Worm (Caenorhabditis elegans) whole organism, early embryonic: ENCODE measurements around the gene hxk-3.

ENCODE experiments used
- F13C5.2 ChIP-seq: sonication (generic microtip); optimal IDR thresholded peaks from 2 replicates; lab custom pipeline; 2017; ENCODE audit warnings: mild to moderate bottlenecking, missing genetic modification characterization, inconsistent platforms, missing compliant biosample characterization
- aly-1 ChIP-seq: sonication (generic microtip); optimal IDR thresholded peaks from 2 replicates; lab custom pipeline; 2016; ENCODE audit warnings: missing genetic modification characterization, missing compliant biosample characterization
- ama-1 ChIP-seq: fragments of 150-350 bp; optimal IDR thresholded peaks from 2 replicates; lab custom pipeline; 2014
- ceh-36 ChIP-seq: sonication (generic microtip); optimal IDR thresholded peaks from 2 replicates; lab custom pipeline; 2016; ENCODE audit warnings: missing genetic modification characterization, inconsistent platforms, missing compliant biosample characterization
- flt-1 ChIP-seq: fragments of 200-800 bp; sonication (Bioruptor generic); IDR thresholded peaks from 2 replicates; pipeline ENCODE4 v1.3.6; 2022; ENCODE audit warnings: missing genetic modification characterization, missing compliant biosample characterization
- hmg-4 ChIP-seq: fragments of 200-800 bp; sonication (Bioruptor generic); optimal IDR thresholded peaks from 2 replicates; lab custom pipeline; 2018; ENCODE audit warnings: mild to moderate bottlenecking, missing genetic modification characterization, missing compliant biosample characterization
- hnd-1 ChIP-seq: sonication (generic microtip); optimal IDR thresholded peaks from 2 replicates; lab custom pipeline; 2016; ENCODE audit warnings: missing genetic modification characterization, missing compliant biosample characterization
- pes-1 ChIP-seq: fragments of 200-800 bp; sonication (Bioruptor generic); IDR thresholded peaks from 2 replicates; pipeline ENCODE4 v1.3.6; 2022; ENCODE audit warnings: missing genetic modification reagents, missing genetic modification characterization, missing compliant biosample characterization
- scrt-1 ChIP-seq: fragments of 200-800 bp; sonication (Bioruptor generic); IDR thresholded peaks from 2 replicates; pipeline ENCODE4 v1.3.6; 2022; ENCODE audit warnings: missing genetic modification characterization, missing compliant biosample characterization
- tbx-11 ChIP-seq: fragments of 200-800 bp; sonication (Bioruptor generic); IDR thresholded peaks from 2 replicates; pipeline ENCODE4 v1.3.6; 2022; ENCODE audit warnings: missing genetic modification characterization, missing compliant biosample characterization
- tbx-37 ChIP-seq: fragments of 200-800 bp; sonication (Bioruptor generic); conservative IDR thresholded peaks from 2 replicates; pipeline ENCODE4 v1.3.6; 2022; ENCODE audit warnings: missing genetic modification reagents, missing genetic modification characterization, missing compliant biosample characterization

- TF ChIP-seq tbx-37 (GFP tag; lab: Robert Waterston, UW) (no peak), tbx-11 (GFP tag; lab: Robert Waterston, UW) (no peak), ceh-36 (tag; lab: Kevin White, UChicago) (no peak), F13C5.2 (tag; lab: Kevin White, UChicago) (no peak), aly-1 (no peak), ama-1 (lab: Kevin White, UChicago) (no peak), hmg-4 (no peak), flt-1 (no peak), hnd-1 (no peak), scrt-1 (GFP tag; lab: Robert Waterston, UW) (no peak), pes-1 (GFP tag; lab: Robert Waterston, UW) (no peak)
These were observed 49.7 kb downstream of the hxk-3 start for ce11 chrIV:1547129-1547528.
